Worm (Caenorhabditis elegans): Measurements from ENCODE around the gene T19H12.15.

T19H12.15 gene

DNA sequence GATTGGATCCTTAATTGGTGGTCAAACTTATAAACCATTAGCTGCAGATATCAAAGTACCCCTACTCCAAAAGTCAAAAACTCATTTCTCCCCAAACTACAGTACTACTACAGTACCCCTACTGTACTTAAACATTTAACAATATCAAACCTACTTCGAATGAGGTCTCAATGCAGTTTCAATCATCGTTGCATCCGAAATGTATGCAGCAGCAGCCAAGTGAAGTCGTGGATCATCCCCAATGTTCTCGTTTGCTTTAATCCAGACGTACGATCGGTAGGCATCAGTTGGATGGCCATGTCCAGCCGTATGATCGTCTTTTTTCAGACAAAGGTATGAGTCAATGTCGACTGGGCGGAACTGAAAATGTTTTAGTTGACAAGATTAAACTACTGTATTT is 21.6 kb downstream of the T19H12.15 start:
- no peak for TF ChIP-seq unc-62 (GFP tag; optimal IDR thresholded peaks at IDR 0.05)

DNA sequence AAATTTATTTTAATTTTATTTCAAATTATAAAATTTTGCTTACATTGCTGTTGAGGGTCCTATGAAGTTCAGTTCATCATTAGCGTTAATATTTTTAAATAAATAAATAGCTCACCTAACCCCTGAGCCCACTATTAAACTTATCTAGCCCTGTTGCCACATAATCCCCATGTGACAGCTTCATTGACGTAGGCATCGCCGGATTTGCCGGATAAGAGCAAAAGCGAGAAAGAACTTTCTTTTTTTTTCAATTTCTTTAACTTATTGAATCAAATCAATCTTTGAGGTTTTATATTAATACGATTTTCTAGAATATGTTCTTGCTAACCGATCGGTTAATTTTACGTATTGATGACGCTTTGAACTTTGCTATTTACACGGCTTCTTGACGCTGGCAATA is 27.2 kb downstream of the T19H12.15 start:
- no peak for TF ChIP-seq unc-62 (GFP tag; optimal IDR thresholded peaks at IDR 0.05)

DNA sequence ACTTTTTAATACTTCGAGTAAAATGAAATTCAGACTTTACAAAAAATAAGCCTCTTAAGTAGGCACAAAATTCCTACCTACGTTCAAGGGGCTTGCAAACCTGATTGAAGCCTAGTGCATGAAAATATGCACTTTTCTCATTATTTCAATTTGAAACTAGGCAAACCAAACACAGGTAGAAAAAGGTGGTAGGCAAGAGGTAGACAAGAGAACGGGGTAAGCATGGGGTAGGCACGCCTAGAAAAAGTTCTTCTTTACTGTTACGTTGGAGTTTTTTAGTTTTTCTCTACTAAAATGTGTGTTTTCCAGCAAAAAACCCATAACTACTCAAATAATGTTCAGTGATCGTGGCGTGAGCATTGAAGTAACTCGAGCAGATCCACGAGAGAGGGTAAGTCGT is 28.0 kb downstream of the T19H12.15 start, which contains the start of gene nex-4:
Gene nex-4, plus strand, starts transcription at position 301 of the 400 bp plus-strand sequence.
- no peak for TF ChIP-seq unc-62 (GFP tag; optimal IDR thresholded peaks at IDR 0.05)

DNA sequence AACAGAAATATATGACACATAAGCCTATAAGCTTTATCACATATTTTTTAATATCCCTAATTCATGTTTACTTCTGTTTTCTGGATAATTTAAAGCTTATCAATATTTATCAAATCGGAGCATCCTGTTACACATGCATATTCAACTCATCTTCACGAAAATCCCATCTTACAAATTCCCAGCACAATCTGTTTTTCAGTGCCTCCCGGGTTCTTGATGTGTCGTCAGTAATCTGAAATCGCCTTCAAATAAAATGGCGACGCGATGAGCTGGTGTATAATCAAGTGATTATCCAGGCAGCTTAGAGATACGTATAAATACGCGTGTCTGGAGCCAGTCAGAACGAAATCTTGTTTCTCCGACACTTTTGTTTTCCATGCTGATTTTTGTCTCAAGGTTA is 28.7 kb downstream of the T19H12.15 start:
- no peak for TF ChIP-seq unc-62 (GFP tag; optimal IDR thresholded peaks at IDR 0.05)

DNA sequence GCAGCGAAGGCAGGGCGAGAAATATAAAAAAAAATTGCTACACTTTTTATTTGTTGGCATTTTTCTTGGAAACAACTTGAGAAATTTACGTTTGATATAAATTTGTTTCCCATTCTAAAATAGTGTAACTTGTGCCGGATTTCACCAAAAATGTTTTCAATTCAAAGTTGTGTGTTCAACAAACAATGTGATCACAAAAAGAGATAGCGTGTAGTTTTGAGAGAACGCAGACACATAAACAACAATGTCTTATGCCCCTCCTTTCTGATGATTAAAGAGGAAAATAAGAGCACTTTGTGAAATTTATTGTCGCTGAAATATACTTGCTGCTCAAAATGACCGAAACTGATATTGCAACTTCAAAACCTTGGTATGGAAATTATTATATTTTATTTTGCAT is 31.7 kb downstream of the T19H12.15 start, which contains the start of gene abhd-5.1:
Gene abhd-5.1, plus strand, starts transcription at position 230 of the 400 bp plus-strand sequence.
- TF ChIP-seq unc-62 (GFP tag; optimal IDR thresholded peaks at IDR 0.05), result no peak

DNA sequence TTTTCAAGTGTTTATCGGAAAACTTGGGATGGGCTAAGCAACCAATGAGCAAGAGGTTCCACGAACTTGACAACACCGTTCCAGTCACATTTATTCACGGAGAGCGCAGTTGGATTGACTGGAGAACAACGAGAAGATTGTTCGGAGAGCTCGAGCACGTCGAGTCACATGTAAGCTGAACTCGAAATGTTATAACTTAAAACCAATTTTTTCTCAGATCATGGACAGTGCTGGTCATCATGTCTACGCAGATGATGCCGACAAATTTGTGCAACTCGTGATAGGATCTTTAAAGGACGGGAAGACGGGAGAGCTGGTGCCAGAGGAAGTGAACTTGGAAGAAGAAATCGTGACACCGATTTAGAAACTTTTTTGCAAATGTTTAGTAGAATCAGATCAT is 32.6 kb downstream of the T19H12.15 start:
- no peak for TF ChIP-seq unc-62 (GFP tag; optimal IDR thresholded peaks at IDR 0.05)

DNA sequence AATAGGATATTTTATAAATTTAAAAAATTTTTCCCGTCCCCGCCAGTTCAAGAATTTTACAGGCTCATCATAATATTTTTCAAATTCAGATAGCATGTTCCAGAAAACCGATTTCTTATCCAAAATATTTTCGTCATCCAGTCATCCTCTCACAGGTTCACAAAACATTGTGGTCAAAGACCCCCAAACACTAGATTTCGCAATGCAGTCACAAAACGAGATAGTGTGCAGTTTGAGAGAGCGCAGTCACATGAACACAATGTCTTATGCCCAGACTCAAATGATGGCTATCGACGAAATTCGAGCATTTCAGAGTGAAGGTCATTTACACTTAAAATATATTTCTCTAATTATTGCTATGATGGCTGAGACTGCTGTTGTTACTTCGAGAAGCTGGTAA is 34.6 kb downstream of the T19H12.15 start, which contains the start of gene abhd-5.2:
Gene abhd-5.2, plus strand, starts transcription at position 95 of the 400 bp plus-strand sequence.
- TF ChIP-seq unc-62 (GFP tag; optimal IDR thresholded peaks at IDR 0.05), result no peak

DNA sequence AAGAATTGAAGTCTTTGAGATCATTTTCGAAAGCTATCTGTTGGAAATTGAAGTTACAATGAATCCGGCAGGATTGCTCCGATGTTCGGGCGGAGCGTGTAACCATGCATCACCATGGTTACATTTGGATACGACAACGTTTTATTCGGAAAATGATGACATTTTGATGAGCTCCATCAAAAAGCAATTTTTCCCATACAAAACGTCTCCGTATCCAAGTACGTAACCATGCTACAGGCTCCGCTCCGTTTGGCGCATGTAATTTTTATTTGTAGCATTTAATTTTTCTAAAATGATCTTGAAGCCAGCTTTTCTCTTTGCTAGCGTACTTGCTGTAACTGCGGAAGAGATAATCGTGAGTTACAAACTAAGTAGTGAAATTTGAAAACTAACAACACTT is 36.6 kb downstream of the T19H12.15 start, which contains the start of the genes cwp-2 and cwp-3:
Gene cwp-2, minus strand, starts transcription at position 101 of the 400 bp plus-strand sequence.
Gene cwp-3, plus strand, starts transcription at position 293 of the 400 bp plus-strand sequence.
- no peak for TF ChIP-seq unc-62 (GFP tag; optimal IDR thresholded peaks at IDR 0.05)

DNA sequence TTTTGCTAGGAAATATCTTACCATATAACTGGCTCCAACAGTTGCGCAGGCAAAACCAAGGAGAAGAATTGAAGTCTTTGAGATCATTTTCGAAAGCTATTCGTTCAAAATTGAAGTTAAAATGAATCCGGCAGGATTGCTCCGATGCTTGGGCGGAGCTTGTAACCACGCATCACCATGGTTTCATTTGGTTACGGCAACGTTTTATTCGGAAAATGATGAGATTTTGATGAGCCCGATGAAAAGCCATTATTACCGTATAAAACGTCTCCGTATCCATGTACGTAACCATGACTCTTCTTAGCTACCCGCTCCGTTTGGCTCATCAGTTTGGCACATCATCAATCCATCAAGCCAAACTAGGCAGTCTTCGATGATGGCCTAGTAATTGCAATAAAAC is 38.0 kb downstream of the T19H12.15 start, which contains the start of gene cwp-1:
Gene cwp-1, minus strand, starts transcription at position 101 of the 400 bp plus-strand sequence.
- no peak for TF ChIP-seq unc-62 (GFP tag; optimal IDR thresholded peaks at IDR 0.05)

DNA sequence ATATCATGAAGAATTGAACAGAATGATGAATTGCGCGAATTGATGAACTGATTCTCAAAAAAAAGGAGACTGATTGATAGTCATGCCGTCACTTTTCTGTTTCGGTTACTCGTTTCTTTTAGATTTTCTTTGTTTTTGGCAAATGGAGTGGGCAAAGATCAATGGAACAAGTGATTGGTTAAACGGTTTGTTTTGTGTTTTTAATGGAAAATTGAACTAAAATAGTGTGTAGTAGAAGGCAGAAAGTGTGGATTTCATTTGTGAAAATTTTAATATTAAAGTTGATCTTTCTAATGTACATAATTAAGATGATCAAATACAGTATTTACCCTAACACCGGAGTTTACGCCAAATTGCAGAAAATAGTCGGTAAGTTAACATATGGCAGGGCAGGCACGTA is 39.2 kb downstream of the T19H12.15 start, which contains the start of gene nas-9:
Gene nas-9, minus strand, starts transcription at position 101 of the 400 bp plus-strand sequence.
- TF ChIP-seq unc-62 (GFP tag; optimal IDR thresholded peaks at IDR 0.05), result no peak

DNA sequence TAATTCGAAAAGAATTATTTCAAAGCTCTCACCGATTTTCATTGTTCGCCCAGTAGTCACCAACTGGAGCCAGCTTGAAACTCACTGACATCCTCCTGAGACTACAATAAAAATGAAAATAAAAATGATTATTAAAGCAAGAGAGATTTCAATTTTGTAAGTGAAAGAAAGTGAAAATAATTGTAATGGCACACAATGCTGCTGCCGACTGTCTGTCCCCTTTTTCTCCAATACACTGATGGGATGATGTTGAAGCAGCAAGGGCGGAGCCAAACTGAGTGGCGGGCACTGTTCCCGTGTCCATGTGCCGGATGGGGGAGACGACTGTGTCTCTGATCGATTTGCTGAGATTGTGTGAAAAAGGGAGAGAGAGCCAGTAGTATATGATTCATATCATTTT is 44.9 kb downstream of the T19H12.15 start, which contains the start of gene C37H5.14:
Gene C37H5.14, minus strand, starts transcription at position 101 of the 400 bp plus-strand sequence.
- TF ChIP-seq unc-62 (GFP tag; optimal IDR thresholded peaks at IDR 0.05), result no peak

Measured in whole organism, dauer.